Worm (Caenorhabditis elegans): Measurements from ENCODE around the gene T10D4.6.

DNA sequence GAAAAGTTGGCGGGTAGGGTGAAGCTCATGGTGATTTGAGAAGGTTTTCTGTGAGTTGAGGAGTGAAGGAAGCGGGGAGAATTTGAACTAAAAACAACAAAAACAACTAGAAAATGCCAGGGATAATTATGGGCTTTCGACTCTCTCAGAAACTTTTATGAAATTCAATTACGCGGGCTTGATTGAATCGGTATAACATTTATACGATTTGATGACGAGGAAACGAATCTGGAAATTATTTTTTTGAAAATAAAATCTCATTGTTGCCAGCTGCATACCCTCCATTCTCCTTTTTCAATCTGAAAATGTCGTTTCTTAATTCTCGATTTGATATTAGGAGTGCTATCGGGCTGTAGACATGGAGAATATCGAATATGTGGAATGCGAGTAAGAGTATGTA is 27.9 kb upstream of the T10D4.6 start, which contains the start of gene srg-21:
- no peak for TF ChIP-seq ceh-34 (tag; optimal IDR thresholded peaks at IDR 0.05)
- no peak for TF ChIP-seq pha-4 (tag; optimal IDR thresholded peaks at IDR 0.05)
- no peak for TF ChIP-seq pros-1 (tag; optimal IDR thresholded peaks at IDR 0.05)
- TF ChIP-seq ama-1 (optimal IDR thresholded peaks at IDR 0.05), result no peak
- no peak for TF ChIP-seq Y22D7AL.16 (tag; optimal IDR thresholded peaks at IDR 0.05)
- no peak for TF ChIP-seq K09A11.1 (tag; optimal IDR thresholded peaks at IDR 0.05; ENCODE audit: insufficient read depth)
- no peak for TF ChIP-seq ets-4 (tag; optimal IDR thresholded peaks at IDR 0.05)
- no peak for TF ChIP-seq tbx-2 (tag; optimal IDR thresholded peaks at IDR 0.05)
- no peak for TF ChIP-seq fkh-6 (tag; optimal IDR thresholded peaks at IDR 0.05)
- no peak for TF ChIP-seq ztf-16 (tag; optimal IDR thresholded peaks at IDR 0.05)
- no peak for TF ChIP-seq pax-1 (tag; optimal IDR thresholded peaks at IDR 0.05)
- no peak for TF ChIP-seq fkh-10 (GFP tag; optimal IDR thresholded peaks at IDR 0.05)
